Worm (Caenorhabditis elegans) whole organism, late embryonic: ENCODE measurements around the gene col-178.

Experiments
- C08G9.2 ChIP-seq: sonication (generic microtip); optimal IDR thresholded peaks from 2 replicates; lab custom pipeline; 2016; ENCODE audit warnings: mild to moderate bottlenecking, missing genetic modification characterization, moderate library complexity, missing compliant biosample characterization
- K09A11.1 ChIP-seq: sonication (generic microtip); optimal IDR thresholded peaks from 2 replicates; lab custom pipeline; 2017; ENCODE audit warnings: antibody characterized with exemption, mild to moderate bottlenecking, missing genetic modification characterization, missing compliant biosample characterization; ENCODE audit not compliant: insufficient read depth
- T23F11.4 ChIP-seq: fragments of 200-800 bp; sonication (Bioruptor generic); optimal IDR thresholded peaks from 2 replicates; lab custom pipeline; 2018; ENCODE audit warnings: mild to moderate bottlenecking, missing genetic modification characterization, missing compliant biosample characterization
- Y22D7AL.16 ChIP-seq: sonication (generic microtip); optimal IDR thresholded peaks from 2 replicates; lab custom pipeline; 2016; ENCODE audit warnings: missing genetic modification characterization, missing compliant biosample characterization
- ahr-1 ChIP-seq: sonication (generic microtip); optimal IDR thresholded peaks from 2 replicates; lab custom pipeline; 2016; ENCODE audit warnings: missing genetic modification characterization, missing compliant biosample characterization
- ceh-18 ChIP-seq: sonication (generic microtip); optimal IDR thresholded peaks from 2 replicates; lab custom pipeline; 2016; ENCODE audit warnings: missing genetic modification characterization, missing compliant biosample characterization
- ceh-2 ChIP-seq: sonication (generic microtip); optimal IDR thresholded peaks from 2 replicates; lab custom pipeline; 2016; ENCODE audit warnings: missing genotype, missing genetic modification characterization, missing compliant biosample characterization
- ceh-24 ChIP-seq: sonication (generic microtip); optimal IDR thresholded peaks from 2 replicates; lab custom pipeline; 2016; ENCODE audit warnings: mild to moderate bottlenecking, missing genetic modification characterization, missing compliant biosample characterization
- ceh-31 ChIP-seq: sonication (generic microtip); optimal IDR thresholded peaks from 2 replicates; lab custom pipeline; 2016; ENCODE audit warnings: missing genetic modification characterization, missing compliant biosample characterization
- ceh-34 ChIP-seq: sonication (generic microtip); optimal IDR thresholded peaks from 2 replicates; lab custom pipeline; 2016; ENCODE audit warnings: mild to moderate bottlenecking, missing genetic modification characterization, missing compliant biosample characterization
- ceh-48 ChIP-seq: sonication (generic microtip); optimal IDR thresholded peaks from 2 replicates; lab custom pipeline; 2016; ENCODE audit warnings: missing genetic modification characterization, inconsistent platforms, missing compliant biosample characterization
- che-1 ChIP-seq: sonication (generic microtip); optimal IDR thresholded peaks from 2 replicates; lab custom pipeline; 2016; ENCODE audit warnings: mild to moderate bottlenecking, missing genetic modification characterization, missing compliant biosample characterization
- dve-1 ChIP-seq: sonication (generic microtip); optimal IDR thresholded peaks from 2 replicates; lab custom pipeline; 2017; ENCODE audit warnings: antibody characterized with exemption, mild to moderate bottlenecking, missing genetic modification characterization, missing compliant biosample characterization
- elt-2 ChIP-seq: sonication (generic microtip); optimal IDR thresholded peaks from 2 replicates; lab custom pipeline; 2016; ENCODE audit warnings: missing genetic modification reagents, missing genetic modification characterization, missing compliant biosample characterization
- elt-4 ChIP-seq: sonication (generic microtip); optimal IDR thresholded peaks from 2 replicates; lab custom pipeline; 2016; ENCODE audit warnings: missing genetic modification characterization, missing compliant biosample characterization
- fax-1 ChIP-seq: sonication (generic microtip); optimal IDR thresholded peaks from 2 replicates; lab custom pipeline; 2016; ENCODE audit warnings: missing genotype, missing genetic modification characterization, missing compliant biosample characterization
- hlh-13 ChIP-seq: fragments of 200-800 bp; sonication (Bioruptor generic); optimal IDR thresholded peaks from 2 replicates; lab custom pipeline; 2018; ENCODE audit warnings: mild to moderate bottlenecking, missing genetic modification characterization, missing compliant biosample characterization
- hlh-30 ChIP-seq: sonication (generic microtip); optimal IDR thresholded peaks from 2 replicates; lab custom pipeline; 2017; ENCODE audit warnings: antibody characterized with exemption, missing genetic modification characterization, missing compliant biosample characterization; ENCODE audit not compliant: insufficient read depth
- hlh-6 ChIP-seq: sonication (generic microtip); optimal IDR thresholded peaks from 2 replicates; lab custom pipeline; 2016; ENCODE audit warnings: missing genotype, missing genetic modification characterization, missing compliant biosample characterization
- hlh-8 ChIP-seq: sonication (generic microtip); optimal IDR thresholded peaks from 2 replicates; lab custom pipeline; 2016; ENCODE audit warnings: missing genotype, missing genetic modification characterization, missing compliant biosample characterization
- madf-2 ChIP-seq: sonication (generic microtip); optimal IDR thresholded peaks from 2 replicates; lab custom pipeline; 2017; ENCODE audit warnings: missing genetic modification characterization, missing compliant biosample characterization
- nfya-1 ChIP-seq: sonication (generic microtip); optimal IDR thresholded peaks from 2 replicates; lab custom pipeline; 2017; ENCODE audit warnings: missing genetic modification characterization, mild to moderate bottlenecking, missing compliant biosample characterization, antibody characterized with exemption, moderate library complexity
- pat-9 ChIP-seq: fragments of 200-800 bp; sonication (Bioruptor generic); optimal IDR thresholded peaks from 2 replicates; lab custom pipeline; 2018; ENCODE audit warnings: mild to moderate bottlenecking, missing genetic modification characterization, moderate library complexity, missing compliant biosample characterization
- pax-1 ChIP-seq: fragments of 150-350 bp; optimal IDR thresholded peaks from 2 replicates; lab custom pipeline; 2014; ENCODE audit warnings: missing biosample characterization, missing genetic modification characterization
- ref-2 ChIP-seq: sonication (generic microtip); optimal IDR thresholded peaks from 2 replicates; lab custom pipeline; 2016; ENCODE audit warnings: missing genetic modification characterization, missing compliant biosample characterization
- sdc-2 ChIP-seq: sonication (generic microtip); optimal IDR thresholded peaks from 2 replicates; lab custom pipeline; 2016; ENCODE audit warnings: missing genotype, missing genetic modification characterization, missing compliant biosample characterization
- syd-9 ChIP-seq: sonication (generic microtip); optimal IDR thresholded peaks from 2 replicates; lab custom pipeline; 2016; ENCODE audit warnings: mild to moderate bottlenecking, missing genetic modification characterization, moderate library complexity, missing compliant biosample characterization
- tbx-2 ChIP-seq: sonication (generic microtip); optimal IDR thresholded peaks from 2 replicates; lab custom pipeline; 2016; ENCODE audit warnings: missing genetic modification characterization, missing compliant biosample characterization
- unc-42 ChIP-seq: sonication (generic microtip); optimal IDR thresholded peaks from 2 replicates; lab custom pipeline; 2016; ENCODE audit warnings: missing genotype, missing genetic modification characterization, missing compliant biosample characterization
- zip-5 ChIP-seq: sonication (generic microtip); optimal IDR thresholded peaks from 2 replicates; lab custom pipeline; 2016; ENCODE audit warnings: missing genetic modification characterization, missing compliant biosample characterization

The col-178 gene

ce11 chrX:11206953-11207352 is 7.7 kb downstream of the col-178 start, which contains the start of gene hst-2 (continued):
- TF ChIP-seq ceh-18 (tag; lab: Kevin White, UChicago) = peak; percentile 2
- TF ChIP-seq T23F11.4 (GFP tag; lab: Kevin White, UChicago) = peak; percentile 3

ce11 chrX:11208788-11209187 is 9.5 kb downstream of the col-178 start, which contains the start of gene C34F6.5:
C34F6.5 (minus strand) TSS chrX:11208888.
- TF ChIP-seq hlh-13 (GFP tag; lab: Kevin White, UChicago) (no peak), ref-2 (no peak), C08G9.2 (tag; lab: Kevin White, UChicago) (no peak), ceh-48 (tag; lab: Kevin White, UChicago) (peak; percentile 26), zip-5 (no peak)

- peak; percentile 6 for TF ChIP-seq tbx-2 (tag; lab: Kevin White, UChicago)
- TF ChIP-seq hlh-30 = no peak
- TF ChIP-seq ceh-34 = peak; percentile 45
- no peak for TF ChIP-seq ceh-31 (tag; lab: Kevin White, UChicago)
- TF ChIP-seq sdc-2 (tag; lab: Kevin White, UChicago) = peak; percentile 26
- TF ChIP-seq hlh-8 (tag; lab: Kevin White, UChicago) = peak; percentile 45
- peak; percentile 23 for TF ChIP-seq hlh-6 (tag; lab: Kevin White, UChicago)
- no peak for TF ChIP-seq pax-1 (tag; lab: Kevin White, UChicago)
- no peak for TF ChIP-seq K09A11.1 (tag; lab: Kevin White, UChicago)
- no peak for TF ChIP-seq ahr-1 (tag; lab: Kevin White, UChicago)
Observed at ce11 chrX:11210417-11210816, 11.2 kb downstream of the col-178 start.

DNA sequence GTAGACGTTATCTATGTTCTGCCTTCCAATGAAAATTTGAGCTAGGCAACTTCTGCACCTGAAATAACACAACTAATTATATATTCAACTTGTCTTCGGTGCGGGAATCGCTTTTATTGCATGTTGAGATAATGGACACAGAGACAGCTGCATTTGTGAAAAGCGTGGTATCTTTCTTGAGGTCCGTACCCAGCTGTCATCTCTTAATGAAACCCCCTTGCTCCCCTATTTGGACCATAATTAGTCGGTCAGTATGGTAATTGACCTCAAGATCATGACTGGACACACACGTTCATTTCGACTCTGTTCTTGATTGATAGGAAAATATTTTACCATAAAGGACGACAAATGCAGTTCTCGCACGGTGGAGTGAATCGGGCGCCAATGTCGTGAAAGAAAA is 12.1 kb downstream of the col-178 start:
- peak; percentile 15 for TF ChIP-seq ceh-31 (tag; lab: Kevin White, UChicago)
- no peak for TF ChIP-seq pat-9 (tag; lab: Kevin White, UChicago)
- TF ChIP-seq unc-42 = peak; percentile 3

DNA sequence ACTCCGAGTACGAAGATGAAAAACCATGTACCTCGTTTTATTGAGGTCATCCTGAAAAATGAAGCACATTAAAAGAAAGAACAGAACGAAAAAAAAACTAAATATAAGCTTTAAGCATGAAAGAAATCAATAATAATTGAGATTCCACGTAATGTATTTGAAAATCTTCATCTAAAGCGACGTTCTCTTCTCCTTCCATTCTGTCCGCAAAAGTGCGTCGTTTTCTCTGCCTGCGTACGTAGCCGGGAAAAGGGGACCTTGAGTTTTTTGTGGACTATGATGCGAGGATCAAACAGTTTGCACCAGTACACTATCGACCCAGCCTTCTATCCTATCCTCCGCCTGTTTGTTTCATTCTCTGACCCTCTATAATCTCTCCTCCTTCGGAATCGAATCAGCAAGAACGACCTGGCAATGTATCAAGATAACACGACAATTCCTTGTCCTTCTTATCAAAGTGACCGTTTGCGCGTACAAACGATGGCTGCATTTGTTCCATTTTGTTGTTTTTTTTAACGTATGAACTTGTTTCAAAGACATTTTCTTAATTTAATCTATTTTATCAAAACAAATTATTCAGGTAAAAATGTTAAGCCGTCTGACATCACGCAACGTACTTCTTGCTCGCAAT is 16.3 kb downstream of the col-178 start, which contains the start of the genes C34F6.7 and idh-2:
TSS of gene C34F6.7 (minus strand) at position 51 of the 631 bp plus-strand sequence.
TSS of gene idh-2 (plus strand) at position 581 of the 631 bp plus-strand sequence.
- TF ChIP-seq hlh-13 (GFP tag; lab: Kevin White, UChicago) (no peak), nfya-1 (tag; lab: Kevin White, UChicago) (peak; percentile 29), elt-2 (tag; lab: Kevin White, UChicago) (peak; percentile 68)

- no peak for TF ChIP-seq Y22D7AL.16 (tag; lab: Kevin White, UChicago)
- TF ChIP-seq madf-2 = no peak
- no peak for TF ChIP-seq elt-4 (tag; lab: Kevin White, UChicago)
- TF ChIP-seq che-1 (tag; lab: Kevin White, UChicago) = no peak
- TF ChIP-seq hlh-8 (tag; lab: Kevin White, UChicago) = no peak
- no peak for TF ChIP-seq dve-1
- no peak for TF ChIP-seq ceh-2 (tag; lab: Kevin White, UChicago)
- TF ChIP-seq nfya-1 (tag; lab: Kevin White, UChicago) = no peak
- TF ChIP-seq syd-9 (tag; lab: Kevin White, UChicago) = no peak
- no peak for TF ChIP-seq fax-1 (tag; lab: Kevin White, UChicago)
- no peak for TF ChIP-seq ceh-24 (tag; lab: Kevin White, UChicago)
- no peak for TF ChIP-seq hlh-13 (GFP tag; lab: Kevin White, UChicago)
- no peak for TF ChIP-seq zip-5
Observed at ce11 chrX:11222597-11223218, 23.5 kb downstream of the col-178 start, which contains the start of gene C34F6.9. C34F6.9 (minus strand) TSS chrX:11222647.
